Worm (Caenorhabditis elegans) whole organism, L1 larva: Measurements from ENCODE around the gene faah-4.

ENCODE experiments used
- F16B12.6 ChIP-seq: fragments of 150-350 bp; optimal IDR thresholded peaks from 2 replicates; lab custom pipeline; 2014; ENCODE audit warnings: missing biosample characterization, missing genetic modification characterization
- Y116A8C.19 ChIP-seq: sonication (generic microtip); optimal IDR thresholded peaks from 2 replicates; lab custom pipeline; 2016; ENCODE audit warnings: missing compliant biosample characterization, missing genetic modification characterization, borderline replicate concordance
- aly-2 ChIP-seq: fragments of 150-350 bp; optimal IDR thresholded peaks from 2 replicates; lab custom pipeline; 2014; ENCODE audit warnings: missing biosample characterization, missing genetic modification characterization
- blmp-1 ChIP-seq: fragments of 150-350 bp; optimal IDR thresholded peaks from 2 replicates; lab custom pipeline; 2014; ENCODE audit warnings: missing biosample characterization, missing genetic modification characterization
- ceh-8 ChIP-seq: fragments of 200-800 bp; sonication (Bioruptor generic); optimal IDR thresholded peaks from 2 replicates; lab custom pipeline; 2018; ENCODE audit warnings: mild to moderate bottlenecking, missing genetic modification characterization, moderate library complexity, missing compliant biosample characterization
- ceh-82 ChIP-seq, 3 experiments: fragments of 150-350 bp in 1 of 3; sonication (generic microtip) in 2 of 3; optimal IDR thresholded peaks; 2 replicates each; lab custom pipeline; 2014 to 2017; ENCODE audit warnings: missing biosample characterization in 3 of 3, missing genetic modification characterization in 3 of 3
- dpl-1 ChIP-seq, 3 experiments: fragments of 150-350 bp in 2 of 3; sonication (generic microtip) in 1 of 3; optimal IDR thresholded peaks; 2 replicates each; lab custom pipeline; 2014 to 2017; ENCODE audit warnings: missing biosample characterization in 3 of 3, missing genetic modification characterization in 3 of 3, missing genetic modification reagents in 3 of 3
- dsc-1 ChIP-seq: sonication (generic microtip); optimal IDR thresholded peaks from 2 replicates; lab custom pipeline; 2016; ENCODE audit warnings: mild to moderate bottlenecking, missing genetic modification characterization, missing compliant biosample characterization
- efl-1 ChIP-seq, 4 experiments: fragments of 150-350 bp; optimal IDR thresholded peaks in 3 of 4; peaks in 1 of 4; 1 replicate in 1 of 4; 2 replicates in 3 of 4; lab custom pipeline; 2014; ENCODE audit warnings: missing biosample characterization in 2 of 4, missing genetic modification characterization in 2 of 4, missing genetic modification reagents in 2 of 4
- efl-3 ChIP-seq: fragments of 200-800 bp; sonication (Bioruptor generic); optimal IDR thresholded peaks from 2 replicates; lab custom pipeline; 2018; ENCODE audit warnings: mild to moderate bottlenecking, missing genetic modification characterization, missing compliant biosample characterization
- egl-13 ChIP-seq: sonication (generic microtip); optimal IDR thresholded peaks from 2 replicates; lab custom pipeline; 2016; ENCODE audit warnings: missing genotype, missing genetic modification reagents, missing genetic modification characterization, missing compliant biosample characterization
- elt-2 ChIP-seq: sonication (generic microtip); optimal IDR thresholded peaks from 2 replicates; lab custom pipeline; 2016; ENCODE audit warnings: missing genetic modification characterization, mild to moderate bottlenecking, inconsistent platforms, missing compliant biosample characterization, missing genetic modification reagents
- elt-3 ChIP-seq, 6 experiments: fragments of 150-350 bp in 1 of 6; sonication (generic microtip); optimal IDR thresholded peaks; 2 replicates each; lab custom pipeline; 2017 to 2018; ENCODE audit warnings: missing biosample characterization in 6 of 6, missing genetic modification characterization in 6 of 6, inconsistent platforms in 1 of 6
- ets-5 ChIP-seq: fragments of 200-800 bp; sonication (Bioruptor generic); IDR thresholded peaks from 2 replicates; pipeline ENCODE4 v1.3.6; 2022; ENCODE audit warnings: missing genetic modification characterization, missing compliant biosample characterization
- fos-1 ChIP-seq: fragments of 150-350 bp; optimal IDR thresholded peaks from 2 replicates; lab custom pipeline; 2014; ENCODE audit warnings: missing biosample characterization, missing genetic modification characterization
- grh-1 ChIP-seq: fragments of 200-800 bp; sonication (Bioruptor generic); IDR thresholded peaks from 2 replicates; pipeline ENCODE4 v1.3.6; 2022; ENCODE audit warnings: missing genetic modification reagents, missing genetic modification characterization, missing compliant biosample characterization
- hpl-2 ChIP-seq: fragments of 150-350 bp; optimal IDR thresholded peaks from 2 replicates; lab custom pipeline; 2014; ENCODE audit warnings: missing biosample characterization, missing genetic modification reagents, missing genetic modification characterization
- irx-1 ChIP-seq: sonication (generic microtip); optimal IDR thresholded peaks from 2 replicates; lab custom pipeline; 2016; ENCODE audit warnings: missing genetic modification characterization, missing compliant biosample characterization
- isw-1 ChIP-seq: fragments of 200-800 bp; sonication (Bioruptor generic); IDR thresholded peaks from 2 replicates; pipeline ENCODE4 v1.3.6; 2022; ENCODE audit warnings: missing genetic modification characterization, missing compliant biosample characterization
- jun-1 ChIP-seq: fragments of 150-350 bp; optimal IDR thresholded peaks from 2 replicates; lab custom pipeline; 2014; ENCODE audit warnings: missing biosample characterization, missing genetic modification reagents, missing genetic modification characterization
- lin-13 ChIP-seq: fragments of 150-350 bp; optimal IDR thresholded peaks from 2 replicates; lab custom pipeline; 2014; ENCODE audit warnings: missing biosample characterization, missing genetic modification reagents, missing genetic modification characterization
- lin-15B ChIP-seq: fragments of 150-350 bp; sonication (generic microtip); optimal IDR thresholded peaks from 3 replicates; lab custom pipeline; 2014; ENCODE audit warnings: missing biosample characterization, missing genetic modification characterization
- lin-35 ChIP-seq, 2 experiments: fragments of 150-350 bp; optimal IDR thresholded peaks; 2 replicates each; lab custom pipeline; 2014; ENCODE audit warnings: missing biosample characterization in 2 of 2, missing genetic modification characterization in 2 of 2, missing genetic modification reagents in 2 of 2
- lsy-2 ChIP-seq, 2 experiments: fragments of 150-350 bp; optimal IDR thresholded peaks; 2 replicates each; lab custom pipeline; 2014; ENCODE audit warnings: missing biosample characterization in 2 of 2, missing genetic modification characterization in 2 of 2
- mab-9 ChIP-seq: fragments of 200-800 bp; sonication (Bioruptor generic); IDR thresholded peaks from 2 replicates; pipeline ENCODE4 v1.3.6; 2022; ENCODE audit warnings: missing genetic modification reagents, missing genetic modification characterization, missing compliant biosample characterization
- mdl-1 ChIP-seq, 2 experiments: fragments of 150-350 bp; optimal IDR thresholded peaks; 2 replicates each; lab custom pipeline; 2014 to 2017; ENCODE audit warnings: missing biosample characterization in 2 of 2, missing genetic modification characterization in 2 of 2, inconsistent platforms in 1 of 2
- mef-2 ChIP-seq: fragments of 150-350 bp; optimal IDR thresholded peaks from 2 replicates; lab custom pipeline; 2014; ENCODE audit warnings: missing biosample characterization, missing genetic modification characterization
- mep-1 ChIP-seq: fragments of 150-350 bp; optimal IDR thresholded peaks from 2 replicates; lab custom pipeline; 2014; ENCODE audit warnings: missing biosample characterization, missing genetic modification characterization
- nhr-11 ChIP-seq: fragments of 150-350 bp; optimal IDR thresholded peaks from 2 replicates; lab custom pipeline; 2014; ENCODE audit warnings: missing biosample characterization, missing genetic modification characterization
- nhr-19 ChIP-seq: fragments of 200-800 bp; sonication (Bioruptor generic); conservative IDR thresholded peaks from 2 replicates; pipeline ENCODE4 v1.3.6; 2022; ENCODE audit warnings: missing genetic modification characterization, missing compliant biosample characterization
- nhr-20 ChIP-seq: sonication (generic microtip); optimal IDR thresholded peaks from 2 replicates; lab custom pipeline; 2016; ENCODE audit warnings: mild to moderate bottlenecking, missing genetic modification characterization, missing compliant biosample characterization
- nhr-237 ChIP-seq: fragments of 150-350 bp; optimal IDR thresholded peaks from 2 replicates; lab custom pipeline; 2014; ENCODE audit warnings: missing biosample characterization, missing genetic modification characterization
- nhr-28 ChIP-seq: fragments of 150-350 bp; optimal IDR thresholded peaks from 2 replicates; lab custom pipeline; 2014; ENCODE audit warnings: missing biosample characterization, missing genetic modification characterization
- nhr-47 ChIP-seq: sonication (generic microtip); optimal IDR thresholded peaks from 2 replicates; lab custom pipeline; 2016; ENCODE audit warnings: mild to moderate bottlenecking, missing genetic modification characterization, moderate library complexity, missing compliant biosample characterization
- nhr-71 ChIP-seq: sonication (generic microtip); optimal IDR thresholded peaks from 2 replicates; lab custom pipeline; 2016; ENCODE audit warnings: mild to moderate bottlenecking, missing genetic modification characterization, moderate library complexity, missing compliant biosample characterization
- nhr-76 ChIP-seq: sonication (generic microtip); optimal IDR thresholded peaks from 2 replicates; lab custom pipeline; 2017; ENCODE audit warnings: missing biosample characterization, missing genetic modification characterization
- nhr-77 ChIP-seq: fragments of 150-350 bp; optimal IDR thresholded peaks from 2 replicates; lab custom pipeline; 2014; ENCODE audit warnings: missing biosample characterization, missing genetic modification characterization
- nhr-84 ChIP-seq: sonication (generic microtip); optimal IDR thresholded peaks from 2 replicates; lab custom pipeline; 2017; ENCODE audit warnings: missing biosample characterization, missing genetic modification characterization
- nhr-85 ChIP-seq: sonication (generic microtip); peaks from one replicate; lab custom pipeline; 2016; ENCODE audit warnings: missing genetic modification characterization, inconsistent platforms, missing compliant biosample characterization
- nhr-90 ChIP-seq: sonication (generic microtip); optimal IDR thresholded peaks from 2 replicates; lab custom pipeline; 2016; ENCODE audit warnings: mild to moderate bottlenecking, missing genetic modification characterization, missing compliant biosample characterization; ENCODE audit not compliant: poor library complexity
- pag-3 ChIP-seq: sonication (generic microtip); optimal IDR thresholded peaks from 2 replicates; lab custom pipeline; 2017; ENCODE audit warnings: missing genetic modification characterization, mild to moderate bottlenecking, missing compliant biosample characterization, antibody characterized with exemption, borderline replicate concordance; ENCODE audit not compliant: insufficient read depth
- pax-3 ChIP-seq: fragments of 200-800 bp; sonication (Bioruptor generic); optimal IDR thresholded peaks from 2 replicates; lab custom pipeline; 2018; ENCODE audit warnings: mild to moderate bottlenecking, missing genetic modification characterization, moderate library complexity, missing compliant biosample characterization
- skn-1 ChIP-seq: fragments of 150-350 bp; optimal IDR thresholded peaks from 2 replicates; lab custom pipeline; 2014; ENCODE audit warnings: missing biosample characterization, missing genetic modification characterization
- snpc-4 ChIP-seq: fragments of 150-350 bp; optimal IDR thresholded peaks from 2 replicates; lab custom pipeline; 2014; ENCODE audit warnings: missing biosample characterization, missing genetic modification characterization
- snu-23 ChIP-seq: sonication (generic microtip); optimal IDR thresholded peaks from 2 replicates; lab custom pipeline; 2016; ENCODE audit warnings: missing genetic modification characterization, missing compliant biosample characterization
- swsn-7 ChIP-seq: sonication (generic microtip); optimal IDR thresholded peaks from 2 replicates; lab custom pipeline; 2016; ENCODE audit warnings: missing genetic modification characterization, missing compliant biosample characterization
- tbx-2 ChIP-seq: sonication (generic microtip); optimal IDR thresholded peaks from 2 replicates; lab custom pipeline; 2016; ENCODE audit warnings: missing genetic modification characterization, missing compliant biosample characterization
- tlp-1 ChIP-seq: fragments of 150-350 bp; optimal IDR thresholded peaks from 2 replicates; lab custom pipeline; 2014; ENCODE audit warnings: missing biosample characterization, missing genetic modification characterization
- unc-98 ChIP-seq: fragments of 200-800 bp; sonication (Bioruptor generic); IDR thresholded peaks from 2 replicates; pipeline ENCODE4 v1.3.6; 2022; ENCODE audit warnings: missing genetic modification characterization, missing compliant biosample characterization

faah-4 gene

DNA sequence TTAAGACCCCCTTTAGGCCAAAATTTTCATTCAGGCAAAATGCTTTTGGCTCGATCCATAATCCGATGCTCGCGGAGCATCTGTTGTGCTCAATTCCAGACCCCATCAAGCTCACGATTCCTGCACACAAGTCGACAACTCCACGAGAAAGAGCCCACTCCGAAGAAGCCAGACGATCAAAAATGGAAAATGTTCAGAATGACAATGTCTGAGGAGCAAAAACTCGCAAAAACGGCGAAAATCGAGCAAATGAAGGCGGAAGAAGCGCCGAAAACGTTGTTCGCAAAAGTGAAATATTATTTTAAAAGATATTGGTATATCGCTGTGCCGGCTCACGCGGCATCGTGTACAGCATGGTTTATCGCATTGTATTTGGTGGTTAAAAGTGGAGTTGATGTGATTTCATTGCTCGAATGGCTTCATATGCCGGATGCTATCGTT lies 12.0 kb upstream of the faah-4 start, which contains the start of gene Y56A3A.22 (continued):
- no peak for TF ChIP-seq ets-5
- TF ChIP-seq tbx-2 (tag; lab: Kevin White, UChicago) = peak; percentile 7
- no peak for TF ChIP-seq irx-1 (tag; lab: Kevin White, UChicago)

ce11 chrIII:11920187-11920785 lies 10.6 kb upstream of the faah-4 start, which contains the start of the genes ccf-1 and trap-4:
TSS of gene ccf-1 (minus strand) at chrIII:11920237.
TSS of gene trap-4 (plus strand) at chrIII:11920735.
- TF ChIP-seq Y116A8C.19 (tag; lab: Kevin White, UChicago) (no peak), elt-3 (tag; optimal IDR thresholded peaks at IDR 0.05; lab: Kevin White, UChicago) (peak in 2 of 6 experiments; percentile 26 to 48), nhr-19 (GFP tag; lab: Robert Waterston, UW) (no peak; the same call in 1 of the 2 replicates), nhr-47 (tag; lab: Kevin White, UChicago) (peak; percentile 52), nhr-71 (tag; lab: Kevin White, UChicago) (peak; percentile 58), dsc-1 (tag; lab: Kevin White, UChicago) (peak; percentile 35), fos-1 (tag; lab: Kevin White, UChicago) (no peak), ceh-8 (no peak), mab-9 (GFP tag; lab: Robert Waterston, UW) (no peak), mdl-1 (tag; optimal IDR thresholded peaks at IDR 0.05; lab: Kevin White, UChicago) (no peak), snu-23 (GFP tag; lab: Kevin White, UChicago) (peak; percentile 60), F16B12.6 (tag; lab: Kevin White, UChicago) (peak; percentile 49), swsn-7 (tag; lab: Kevin White, UChicago) (peak; percentile 6), nhr-20 (tag; lab: Kevin White, UChicago) (peak; percentile 46), nhr-11 (tag; lab: Kevin White, UChicago) (no peak), tbx-2 (tag; lab: Kevin White, UChicago) (peak; percentile 32), efl-3 (GFP tag; lab: Kevin White, UChicago) (no peak), nhr-237 (tag; lab: Kevin White, UChicago) (no peak), mep-1 (tag; lab: Kevin White, UChicago) (peak; percentile 75), hpl-2 (no peak), mef-2 (no peak), snpc-4 (tag; lab: Kevin White, UChicago) (peak; percentile 25), grh-1 (GFP tag; lab: Robert Waterston, UW) (no peak), nhr-84 (no peak), pax-3 (tag; lab: Kevin White, UChicago) (no peak), isw-1 (GFP tag; lab: Robert Waterston, UW) (peak; percentile 56), lsy-2 (tag; optimal IDR thresholded peaks at IDR 0.05; lab: Kevin White, UChicago) (peak; percentile 61 to 84), lin-15B (tag; lab: Kevin White, UChicago) (peak; percentile 16), efl-1 (optimal IDR thresholded peaks at IDR 0.05; lab: Kevin White, UChicago) (peak; percentile 67 to 76), efl-1 (GFP tag; optimal IDR thresholded peaks at IDR 0.05 in 1 of 2; lab: Kevin White, UChicago) (peak; percentile 62 to 94), dpl-1 (GFP tag; optimal IDR thresholded peaks at IDR 0.05; lab: Kevin White, UChicago) (peak; percentile 51 to 72 (median 65)), aly-2 (tag; lab: Kevin White, UChicago) (peak; percentile 7), egl-13 (no peak), ceh-82 (tag; optimal IDR thresholded peaks at IDR 0.05; lab: Kevin White, UChicago) (peak in 2 of 3 experiments; percentile 22 to 58), lin-13 (GFP tag; lab: Kevin White, UChicago) (peak; percentile 55), skn-1 (tag; lab: Kevin White, UChicago) (peak; percentile 44), nhr-90 (peak; percentile 20), nhr-76 (tag; lab: Kevin White, UChicago) (no peak), nhr-28 (tag; lab: Kevin White, UChicago) (no peak), lin-35 (GFP tag; optimal IDR thresholded peaks at IDR 0.05; lab: Kevin White, UChicago) (peak; percentile 67 to 84), tlp-1 (tag; lab: Kevin White, UChicago) (no peak), unc-98 (no peak), pag-3 (tag; lab: Kevin White, UChicago) (no peak), nhr-77 (peak; percentile 42), elt-2 (tag; lab: Kevin White, UChicago) (no peak), blmp-1 (peak; percentile 66), nhr-85 (peak; percentile 67), jun-1 (peak; percentile 29)
